Worm (Caenorhabditis elegans): ENCODE results near the gene T07E3.4.

DNA sequence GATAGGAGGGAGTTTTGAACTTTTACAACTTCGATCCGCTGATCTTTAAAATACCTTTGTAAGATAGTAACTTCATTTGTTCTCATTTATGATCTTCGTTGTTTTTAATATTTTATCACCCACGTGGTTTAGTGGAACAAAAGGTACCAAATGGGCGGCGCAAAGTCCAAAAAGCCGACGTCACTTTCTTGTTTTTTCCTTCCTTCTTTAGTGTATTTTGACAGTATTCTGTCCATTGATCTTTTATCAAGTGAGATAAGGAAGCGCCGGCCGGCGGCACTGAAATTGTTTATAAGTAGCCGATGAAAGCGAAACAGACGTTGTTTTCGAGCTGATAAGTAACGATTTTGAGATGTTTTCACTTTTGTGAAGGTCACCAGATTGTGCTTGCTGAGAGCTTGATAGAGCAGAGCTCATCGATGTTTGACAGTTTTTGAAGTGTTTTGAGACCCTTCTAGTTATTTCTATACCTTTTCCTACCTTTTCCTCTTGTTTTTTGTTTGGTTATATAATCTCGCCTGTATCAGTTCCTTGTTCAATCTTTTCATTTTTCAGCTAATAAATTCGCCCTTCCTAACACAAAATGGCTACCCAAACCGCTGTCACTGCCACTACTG, 25.2 kb upstream of the T07E3.4 start, which contains the start of gene K04C2.3:
- TF ChIP-seq med-1 (GFP tag; optimal IDR thresholded peaks at IDR 0.05; ENCODE audit: insufficient read depth) (no peak), T22C8.4 (GFP tag; IDR thresholded peaks at IDR 0.05) (no peak), flt-1 (GFP tag; IDR thresholded peaks at IDR 0.05) (no peak), klf-2 (GFP tag; conservative IDR thresholded peaks at IDR 0.05) (no peak), cog-1 (tag; optimal IDR thresholded peaks at IDR 0.05) (no peak), ztf-23 (GFP tag; IDR thresholded peaks at IDR 0.05) (no peak)
